Worm (Caenorhabditis elegans): Measurements from ENCODE around the gene srbc-20.

DNA sequence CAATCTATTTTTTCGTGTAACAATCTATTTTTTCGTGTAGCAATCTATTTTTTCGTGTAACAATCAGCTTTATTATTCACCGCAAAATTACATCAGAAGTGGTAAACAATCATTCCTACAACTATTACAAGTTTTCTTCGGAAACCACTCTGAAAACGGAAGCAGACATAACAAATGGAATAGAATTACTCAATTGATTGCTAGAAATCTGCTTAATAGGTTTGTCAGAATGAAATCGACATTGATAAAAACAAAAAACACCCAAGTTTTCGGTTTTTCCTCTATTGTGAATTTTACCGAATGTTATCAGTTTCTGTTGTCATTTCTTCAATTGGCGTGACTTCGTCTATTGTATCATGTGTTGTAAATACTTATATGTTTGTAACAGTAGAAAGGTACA, at the start of gene srbc-20:
- TF ChIP-seq mdl-1 (tag; optimal IDR thresholded peaks at IDR 0.05) (no peak), ztf-11 (tag; optimal IDR thresholded peaks at IDR 0.05) (no peak), peb-1 (tag; optimal IDR thresholded peaks at IDR 0.05) (no peak), nhr-11 (tag; optimal IDR thresholded peaks at IDR 0.05) (no peak), C34F6.9 (tag; optimal IDR thresholded peaks at IDR 0.05) (no peak), elt-1 (tag; optimal IDR thresholded peaks at IDR 0.05) (no peak), nhr-23 (tag; optimal IDR thresholded peaks at IDR 0.05) (no peak)
